Worm (Caenorhabditis elegans) whole organism, L1 larva: ENCODE results near the gene Y32H12A.8.

Experiments used
- aha-1 ChIP-seq: fragments of 150-350 bp; optimal IDR thresholded peaks from 2 replicates; lab custom pipeline; 2014; ENCODE audit warnings: missing biosample characterization, missing genetic modification characterization
- lsy-2 ChIP-seq, 2 experiments: fragments of 150-350 bp; optimal IDR thresholded peaks; 2 replicates each; lab custom pipeline; 2014; ENCODE audit warnings: missing biosample characterization in 2 of 2, missing genetic modification characterization in 2 of 2
- mdl-1 ChIP-seq, 2 experiments: fragments of 150-350 bp; optimal IDR thresholded peaks; 2 replicates each; lab custom pipeline; 2014 to 2017; ENCODE audit warnings: missing biosample characterization in 2 of 2, missing genetic modification characterization in 2 of 2, inconsistent platforms in 1 of 2
- mep-1 ChIP-seq: fragments of 150-350 bp; optimal IDR thresholded peaks from 2 replicates; lab custom pipeline; 2014; ENCODE audit warnings: missing biosample characterization, missing genetic modification characterization
- snpc-4 ChIP-seq: fragments of 150-350 bp; optimal IDR thresholded peaks from 2 replicates; lab custom pipeline; 2014; ENCODE audit warnings: missing biosample characterization, missing genetic modification characterization
- sox-4 ChIP-seq: sonication (generic microtip); optimal IDR thresholded peaks from 2 replicates; lab custom pipeline; 2016; ENCODE audit warnings: missing genetic modification characterization, missing compliant biosample characterization
- sup-37 ChIP-seq: fragments of 200-800 bp; sonication (Bioruptor generic); optimal IDR thresholded peaks from 2 replicates; lab custom pipeline; 2018; ENCODE audit warnings: mild to moderate bottlenecking, missing genetic modification characterization, missing compliant biosample characterization
- unc-98 ChIP-seq: fragments of 200-800 bp; sonication (Bioruptor generic); IDR thresholded peaks from 2 replicates; pipeline ENCODE4 v1.3.6; 2022; ENCODE audit warnings: missing genetic modification characterization, missing compliant biosample characterization
- ztf-11 ChIP-seq, 2 experiments: sonication (generic microtip); optimal IDR thresholded peaks; 2 replicates each; lab custom pipeline; 2016 to 2017; ENCODE audit warnings: missing genetic modification characterization in 2 of 2, missing biosample characterization in 1 of 2, missing compliant biosample characterization in 1 of 2

ce11 chrIII:5341382-5341781 lies 64.5 kb downstream of the Y32H12A.8 start, which contains the start of gene ZK121.2:
- TF ChIP-seq sox-4 (tag; lab: Kevin White, UChicago) = no peak
- TF ChIP-seq snpc-4 (tag; lab: Kevin White, UChicago) = no peak
- TF ChIP-seq sup-37 (GFP tag; lab: Kevin White, UChicago) = no peak
- TF ChIP-seq aha-1 (tag; lab: Kevin White, UChicago) = no peak
- TF ChIP-seq mep-1 = no peak
- TF ChIP-seq lsy-2 (tag; optimal IDR thresholded peaks at IDR 0.05; lab: Kevin White, UChicago) = no peak
- no peak for TF ChIP-seq ztf-11 (tag; optimal IDR thresholded peaks at IDR 0.05; lab: Kevin White, UChicago)
- no peak for TF ChIP-seq mdl-1 (tag; optimal IDR thresholded peaks at IDR 0.05; lab: Kevin White, UChicago)
- TF ChIP-seq unc-98 (GFP tag; lab: Robert Waterston, UW) = no peak
